Fruit fly (Drosophila melanogaster) whole organism, embryonic: ENCODE measurements around the gene Evi5.

Experiments used
- B-H2 ChIP-seq: fragments of 200-800 bp; sonication (Bioruptor generic); optimal IDR thresholded peaks from 2 replicates; lab custom pipeline; 2018; ENCODE audit warnings: missing biosample characterization, mild to moderate bottlenecking, missing genetic modification characterization
- Blimp-1 ChIP-seq: fragments of 200-800 bp; sonication (Bioruptor generic); optimal IDR thresholded peaks from 3 replicates; lab custom pipeline; 2018; ENCODE audit warnings: missing biosample characterization, missing genetic modification characterization, mild to moderate bottlenecking, moderate library complexity, missing genetic modification reagents
- CG10147 ChIP-seq: fragments of 200-800 bp; sonication (Bioruptor generic); optimal IDR thresholded peaks from 2 replicates; lab custom pipeline; 2019; ENCODE audit warnings: missing biosample characterization, mild to moderate bottlenecking, missing genetic modification characterization, moderate library complexity
- CG10209 ChIP-seq: fragments of 200-800 bp; sonication (Bioruptor generic); optimal IDR thresholded peaks from 3 replicates; lab custom pipeline; 2017; ENCODE audit warnings: missing biosample characterization, mild to moderate bottlenecking, missing genetic modification characterization, missing genetic modification reagents
- CG12104 ChIP-seq: fragments of 200-800 bp; sonication (Bioruptor generic); optimal IDR thresholded peaks from 3 replicates; lab custom pipeline; 2016; ENCODE audit warnings: missing biosample characterization, missing genetic modification characterization
- CG13296 ChIP-seq: fragments of 200-800 bp; sonication (Bioruptor generic); optimal IDR thresholded peaks from 3 replicates; lab custom pipeline; 2018; ENCODE audit warnings: missing biosample characterization, mild to moderate bottlenecking, missing genetic modification characterization
- CG13424 ChIP-seq: fragments of 200-800 bp; sonication (Bioruptor generic); optimal IDR thresholded peaks from 2 replicates; lab custom pipeline; 2019; ENCODE audit warnings: missing biosample characterization, mild to moderate bottlenecking, missing genetic modification characterization, moderate library complexity
- CG14050 ChIP-seq: fragments of 200-800 bp; sonication (Bioruptor generic); IDR thresholded peaks from 3 replicates; pipeline ENCODE4 v1.3.6; 2022; ENCODE audit warnings: missing biosample characterization, missing genetic modification characterization
- CG15269 ChIP-seq: fragments of 200-800 bp; sonication (Bioruptor generic); optimal IDR thresholded peaks from 2 replicates; lab custom pipeline; 2018; ENCODE audit warnings: missing biosample characterization, mild to moderate bottlenecking, missing genetic modification characterization, moderate library complexity
- CG16813 ChIP-seq: fragments of 200-800 bp; sonication (Bioruptor generic); IDR thresholded peaks from 3 replicates; pipeline ENCODE4 v1.3.6; 2022; ENCODE audit warnings: missing biosample characterization, missing genetic modification characterization; ENCODE audit not compliant: partially characterized antibody
- CG17359 ChIP-seq: fragments of 200-800 bp; sonication (Bioruptor generic); optimal IDR thresholded peaks from 3 replicates; lab custom pipeline; 2018; ENCODE audit warnings: missing biosample characterization, mild to moderate bottlenecking, missing genetic modification characterization, moderate library complexity
- CG17361 ChIP-seq: fragments of 200-800 bp; sonication (Bioruptor generic); IDR thresholded peaks from 3 replicates; pipeline ENCODE4 v1.3.6; 2022; ENCODE audit warnings: missing biosample characterization, missing genetic modification characterization
- CG18262 ChIP-seq: fragments of 200-800 bp; optimal IDR thresholded peaks from 3 replicates; lab custom pipeline; 2019; ENCODE audit warnings: missing biosample characterization, mild to moderate bottlenecking, missing genetic modification characterization, moderate library complexity
- CG2678 ChIP-seq: fragments of 200-800 bp; sonication (Bioruptor generic); optimal IDR thresholded peaks from 3 replicates; lab custom pipeline; 2019; ENCODE audit warnings: missing biosample characterization, mild to moderate bottlenecking, missing genetic modification characterization, moderate library complexity
- CG30403 ChIP-seq: fragments of 200-800 bp; sonication (Bioruptor generic); optimal IDR thresholded peaks from 3 replicates; lab custom pipeline; 2016; ENCODE audit warnings: missing biosample characterization, missing genetic modification characterization
- CG31441 ChIP-seq: fragments of 200-800 bp; sonication (Bioruptor generic); IDR thresholded peaks from 2 replicates; pipeline ENCODE4 v1.3.6; 2022; ENCODE audit warnings: missing biosample characterization, missing genetic modification characterization
- CG3281 ChIP-seq: fragments of 200-800 bp; sonication (Bioruptor generic); optimal IDR thresholded peaks from 3 replicates; lab custom pipeline; 2017; ENCODE audit warnings: missing biosample characterization, mild to moderate bottlenecking, missing genetic modification characterization
- CG6272 ChIP-seq: fragments of 200-800 bp; sonication (Bioruptor generic); IDR thresholded peaks from 2 replicates; pipeline ENCODE4 v1.3.6; 2022; ENCODE audit warnings: missing biosample characterization, missing genetic modification characterization
- CG6791 ChIP-seq: fragments of 200-800 bp; sonication (Bioruptor generic); IDR thresholded peaks from 3 replicates; pipeline ENCODE4 v1.3.6; 2022; ENCODE audit warnings: missing biosample characterization, missing genetic modification characterization; ENCODE audit not compliant: partially characterized antibody
- CG7556 ChIP-seq: fragments of 200-800 bp; sonication (Bioruptor generic); optimal IDR thresholded peaks from 2 replicates; lab custom pipeline; 2017; ENCODE audit warnings: missing biosample characterization, mild to moderate bottlenecking, missing genetic modification characterization
- CG7839 ChIP-seq: fragments of 200-800 bp; sonication (Bioruptor generic); optimal IDR thresholded peaks from 3 replicates; lab custom pipeline; 2018; ENCODE audit warnings: missing biosample characterization, mild to moderate bottlenecking, missing genetic modification characterization, moderate library complexity
- CG8281 ChIP-seq: fragments of 200-800 bp; sonication (Bioruptor generic); optimal IDR thresholded peaks from 2 replicates; lab custom pipeline; 2018; ENCODE audit warnings: missing biosample characterization, mild to moderate bottlenecking, missing genetic modification characterization, moderate library complexity
- CG8388 ChIP-seq: fragments of 200-800 bp; sonication (Bioruptor generic); optimal IDR thresholded peaks from 2 replicates; lab custom pipeline; 2019; ENCODE audit warnings: missing biosample characterization, mild to moderate bottlenecking, missing genetic modification characterization, moderate library complexity
- CG9437 ChIP-seq: fragments of 200-800 bp; sonication (Bioruptor generic); optimal IDR thresholded peaks from 2 replicates; lab custom pipeline; 2018; ENCODE audit warnings: missing biosample characterization, mild to moderate bottlenecking, missing genetic modification characterization
- CG9727 ChIP-seq: fragments of 200-800 bp; sonication (Bioruptor generic); optimal IDR thresholded peaks from 3 replicates; lab custom pipeline; 2017; ENCODE audit warnings: missing biosample characterization, mild to moderate bottlenecking, missing genetic modification characterization
- CoRest ChIP-seq: fragments of 200-800 bp; sonication (Bioruptor generic); optimal IDR thresholded peaks from 3 replicates; lab custom pipeline; 2018; ENCODE audit warnings: missing biosample characterization, mild to moderate bottlenecking, missing genetic modification characterization, moderate library complexity
- Hmr ChIP-seq: fragments of 200-800 bp; sonication (Bioruptor generic); optimal IDR thresholded peaks from 3 replicates; lab custom pipeline; 2017; ENCODE audit warnings: mild to moderate bottlenecking, missing biosample characterization, missing genetic modification reagents, missing genetic modification characterization
- Hr3 ChIP-seq: fragments of 200-800 bp; sonication (Bioruptor generic); optimal IDR thresholded peaks from 3 replicates; lab custom pipeline; 2016; ENCODE audit warnings: missing biosample characterization, missing genetic modification characterization
- Hr51 ChIP-seq, 2 experiments: fragments of 200-800 bp; sonication (Bioruptor generic); optimal IDR thresholded peaks; 2 replicates in 1 of 2; 3 replicates in 1 of 2; lab custom pipeline; 2016 to 2018; ENCODE audit warnings: missing biosample characterization in 2 of 2, missing genetic modification characterization in 2 of 2, mild to moderate bottlenecking in 1 of 2, moderate library complexity in 1 of 2
- PHDP ChIP-seq: fragments of 200-800 bp; sonication (Bioruptor generic); optimal IDR thresholded peaks from 3 replicates; lab custom pipeline; 2018; ENCODE audit warnings: missing biosample characterization, mild to moderate bottlenecking, missing genetic modification characterization, moderate library complexity
- Ptx1 ChIP-seq: fragments of 200-800 bp; sonication (Bioruptor generic); IDR thresholded peaks from 2 replicates; pipeline ENCODE4 v1.3.6; 2022; ENCODE audit warnings: missing biosample characterization, missing genetic modification characterization
- Rfx ChIP-seq: fragments of 200-800 bp; sonication (Bioruptor generic); IDR thresholded peaks from 2 replicates; pipeline ENCODE4 v1.3.6; 2022; ENCODE audit warnings: missing biosample characterization, missing genetic modification characterization
- Sox100B ChIP-seq: fragments of 200-800 bp; sonication (Bioruptor generic); optimal IDR thresholded peaks from 3 replicates; lab custom pipeline; 2018; ENCODE audit warnings: missing biosample characterization, mild to moderate bottlenecking, missing genetic modification characterization
- bcd ChIP-seq: fragments of 200-800 bp; sonication (Bioruptor generic); optimal IDR thresholded peaks from 2 replicates; lab custom pipeline; 2017; ENCODE audit warnings: missing biosample characterization, mild to moderate bottlenecking, missing genetic modification characterization
- dimm ChIP-seq: fragments of 200-800 bp; sonication (Bioruptor generic); IDR thresholded peaks from 2 replicates; pipeline ENCODE4 v1.3.6; 2022; ENCODE audit warnings: missing biosample characterization, missing genetic modification characterization
- fd3F ChIP-seq: fragments of 200-800 bp; sonication (Bioruptor generic); optimal IDR thresholded peaks from 2 replicates; lab custom pipeline; 2018; ENCODE audit warnings: missing biosample characterization, mild to moderate bottlenecking, missing genetic modification characterization, moderate library complexity
- gem ChIP-seq: fragments of 200-800 bp; sonication (Bioruptor generic); optimal IDR thresholded peaks from 2 replicates; lab custom pipeline; 2019; ENCODE audit warnings: missing biosample characterization, mild to moderate bottlenecking, missing genetic modification characterization, moderate library complexity
- hbn ChIP-seq: fragments of 200-800 bp; sonication (Bioruptor generic); IDR thresholded peaks from 2 replicates; pipeline ENCODE4 v1.3.6; 2022; ENCODE audit warnings: missing biosample characterization, missing genetic modification characterization; ENCODE audit not compliant: partially characterized antibody
- jing ChIP-seq: fragments of 200-800 bp; sonication (Bioruptor generic); optimal IDR thresholded peaks from 2 replicates; lab custom pipeline; 2018; ENCODE audit warnings: missing biosample characterization, mild to moderate bottlenecking, missing genetic modification characterization
- lilli ChIP-seq: fragments of 200-800 bp; sonication (Bioruptor generic); optimal IDR thresholded peaks from 3 replicates; lab custom pipeline; 2016; ENCODE audit warnings: missing biosample characterization, missing genetic modification characterization
- lmd ChIP-seq: fragments of 200-800 bp; sonication (Bioruptor generic); IDR thresholded peaks from 2 replicates; pipeline ENCODE4 v1.3.6; 2022; ENCODE audit warnings: missing biosample characterization, missing genetic modification characterization
- luna ChIP-seq: fragments of 200-800 bp; sonication (Bioruptor generic); optimal IDR thresholded peaks from 2 replicates; lab custom pipeline; 2016; ENCODE audit warnings: missing biosample characterization, missing genetic modification characterization
- nmo ChIP-seq: fragments of 200-800 bp; sonication (Bioruptor generic); optimal IDR thresholded peaks from 2 replicates; lab custom pipeline; 2018; ENCODE audit warnings: missing biosample characterization, mild to moderate bottlenecking, missing genetic modification characterization, moderate library complexity
- pan ChIP-seq, 4 experiments: fragments of >200 bp in 3 of 4; fragments of 200-800 bp in 1 of 4; sonication (Bioruptor generic) in 1 of 4; optimal IDR thresholded peaks in 3 of 4; IDR thresholded peaks in 1 of 4; 2 replicates each; pipeline versions ENCODE4 v1.3.6 to Lab custom; 2017 to 2022; ENCODE audit warnings: missing biosample characterization in 2 of 4, missing genetic modification characterization in 2 of 4, mixed read lengths in 1 of 4
- row ChIP-seq: fragments of 200-800 bp; sonication (Bioruptor generic); IDR thresholded peaks from 3 replicates; pipeline ENCODE4 v1.3.6; 2022; ENCODE audit warnings: missing biosample characterization, missing genetic modification characterization
- seq ChIP-seq: fragments of 200-800 bp; sonication (Bioruptor generic); IDR thresholded peaks from 2 replicates; pipeline ENCODE4 v1.3.6; 2022; ENCODE audit warnings: missing biosample characterization, missing genetic modification characterization
- sug ChIP-seq: fragments of 200-800 bp; optimal IDR thresholded peaks from 2 replicates; lab custom pipeline; 2019; ENCODE audit warnings: missing biosample characterization, mild to moderate bottlenecking, missing genetic modification characterization, moderate library complexity
- vvl ChIP-seq: fragments of 200-800 bp; sonication (Bioruptor generic); IDR thresholded peaks from 2 replicates; pipeline ENCODE4 v1.3.6; 2022; ENCODE audit warnings: missing biosample characterization, missing genetic modification characterization

The Evi5 gene

DNA sequence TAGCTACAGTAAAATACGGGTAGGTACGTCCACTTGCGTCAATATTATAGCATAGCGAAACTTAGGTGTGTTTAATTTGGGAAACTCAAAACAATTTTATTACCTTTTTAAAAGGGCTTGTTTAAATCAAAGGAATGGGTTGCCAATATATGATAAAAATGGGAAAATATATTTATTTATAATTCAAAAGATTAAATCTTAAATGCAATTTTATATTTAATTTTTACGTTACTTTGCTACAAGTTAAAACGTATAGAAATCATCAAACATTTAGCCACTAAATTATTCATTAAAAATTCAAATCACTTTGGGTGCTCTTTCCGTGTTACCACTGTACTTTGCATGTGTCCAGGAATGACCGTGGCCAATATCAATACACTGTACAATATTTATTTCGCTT is 13.2 kb downstream of the Evi5 start (continued):
- peak; percentile 30 for TF ChIP-seq sug (tag; lab: Kevin White, UChicago)
- TF ChIP-seq Blimp-1 (GFP tag; lab: Kevin White, UChicago): peak; percentile 8
- TF ChIP-seq row (GFP tag; lab: Robert Waterston, UW): peak; percentile 58
- TF ChIP-seq CG31441 (GFP tag; lab: Robert Waterston, UW): 0 out of 2 replicates have a peak, but pooled peaks have one; percentile 35
- TF ChIP-seq CG9727 (GFP tag; lab: Kevin White, UChicago): peak; percentile 32
- peak; percentile 54 for TF ChIP-seq CG13424 (tag; lab: Kevin White, UChicago)
- TF ChIP-seq CG7556: peak; percentile 20
- no peak for TF ChIP-seq jing (GFP tag; lab: Kevin White, UChicago)
- peak; percentile 14 for TF ChIP-seq CG18262 (tag; lab: Kevin White, UChicago)
- peak; percentile 19 for TF ChIP-seq lilli
- TF ChIP-seq B-H2 (GFP tag; lab: Kevin White, UChicago): no peak
- peak; percentile 40; the same call in 1 of the 2 replicates for TF ChIP-seq Ptx1
- TF ChIP-seq seq: 0 out of 2 replicates have a peak, but pooled peaks have one; percentile 30
- peak; percentile 34 for TF ChIP-seq PHDP (tag; lab: Kevin White, UChicago)
- TF ChIP-seq Hr3 (GFP tag; lab: Kevin White, UChicago): peak; percentile 15
- 0 out of 2 replicates have a peak, but pooled peaks have one; percentile 21 for TF ChIP-seq Rfx (GFP tag; lab: Robert Waterston, UW)
- peak; percentile 68 for TF ChIP-seq gem (tag; lab: Kevin White, UChicago)
- TF ChIP-seq CoRest: peak; percentile 64
- no peak for TF ChIP-seq CG14050 (GFP tag; lab: Robert Waterston, UW)
- no peak for TF ChIP-seq CG16813 (GFP tag; lab: Robert Waterston, UW)
- TF ChIP-seq CG9437 (GFP tag; lab: Kevin White, UChicago): peak; percentile 28
- TF ChIP-seq lmd (GFP tag; lab: Robert Waterston, UW): peak; percentile 45
- TF ChIP-seq bcd (GFP tag; lab: Kevin White, UChicago): peak; percentile 21
- peak; percentile 53 for TF ChIP-seq Hmr (GFP tag; lab: Kevin White, UChicago)
- no peak for TF ChIP-seq luna (GFP tag; lab: Kevin White, UChicago)
- TF ChIP-seq CG12104 (GFP tag; lab: Kevin White, UChicago): peak; percentile 29
- TF ChIP-seq vvl (GFP tag; lab: Robert Waterston, UW): 0 out of 2 replicates have a peak, but pooled peaks have one; percentile 6
- TF ChIP-seq CG17361 (GFP tag; lab: Robert Waterston, UW): peak; percentile 48; the same call in 1 of the 3 replicates
- TF ChIP-seq hbn: no peak
- TF ChIP-seq CG10209: peak; percentile 36
- TF ChIP-seq nmo (GFP tag; lab: Kevin White, UChicago): peak; percentile 20
- TF ChIP-seq Hr51 (GFP tag; optimal IDR thresholded peaks at IDR 0.05; lab: Kevin White, UChicago): peak in 1 of 2 experiments; percentile 60
- peak; percentile 52 for TF ChIP-seq CG7839 (tag; lab: Kevin White, UChicago)
- no peak for TF ChIP-seq dimm (GFP tag; lab: Robert Waterston, UW)
- TF ChIP-seq CG6272 (GFP tag; lab: Robert Waterston, UW): no peak
- TF ChIP-seq CG6791: no peak
- TF ChIP-seq CG3281 (GFP tag; lab: Kevin White, UChicago): peak; percentile 55
- TF ChIP-seq CG17359 (tag; lab: Kevin White, UChicago): peak; percentile 34
- peak; percentile 43 for TF ChIP-seq CG30403 (GFP tag; lab: Kevin White, UChicago)
- TF ChIP-seq CG8281 (tag; lab: Kevin White, UChicago): peak; percentile 14
- TF ChIP-seq pan (optimal IDR thresholded peaks at IDR 0.05; lab: Kevin White, UChicago): no peak
- peak in 1 of 2 experiments; percentile 4 for TF ChIP-seq pan (GFP tag; optimal IDR thresholded peaks at IDR 0.05 in 1 of 2, IDR thresholded peaks at IDR 0.05 in 1 of 2)
- peak; percentile 68 for TF ChIP-seq CG2678 (tag; lab: Kevin White, UChicago)
- TF ChIP-seq CG8388 (GFP tag; lab: Kevin White, UChicago): peak; percentile 18
- peak; percentile 32 for TF ChIP-seq CG10147 (GFP tag; lab: Kevin White, UChicago)
- TF ChIP-seq Sox100B (GFP tag; lab: Kevin White, UChicago): peak; percentile 44
- peak; percentile 34 for TF ChIP-seq fd3F
- TF ChIP-seq CG15269 (tag; lab: Kevin White, UChicago): peak; percentile 65
- peak; percentile 60 for TF ChIP-seq CG13296 (GFP tag; lab: Kevin White, UChicago)
